Worm (Caenorhabditis elegans): ENCODE measurements around the gene F35C5.3.

Gene F35C5.3

DNA sequence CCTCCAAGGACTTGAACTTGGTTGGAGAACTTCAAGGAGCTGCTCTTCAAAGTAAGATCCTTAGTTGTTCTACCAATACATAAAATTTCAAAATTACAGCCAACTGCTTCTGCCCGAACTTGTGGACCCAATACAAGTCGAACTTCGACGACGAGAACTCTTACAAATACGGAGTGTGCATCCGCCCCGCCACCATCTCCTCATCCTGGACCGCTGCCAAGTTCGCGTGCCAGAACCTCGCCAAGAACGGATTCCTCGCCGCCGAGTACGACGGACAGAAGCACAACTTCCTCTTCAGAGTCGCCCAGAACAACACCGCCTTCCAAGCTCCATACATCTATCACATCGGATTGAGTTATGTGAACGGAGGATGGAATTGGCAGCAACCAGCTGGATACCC, 8.1 kb downstream of the F35C5.3 start:
- TF ChIP-seq nhr-11 (tag; optimal IDR thresholded peaks at IDR 0.05): no peak
- TF ChIP-seq lsy-2 (tag; optimal IDR thresholded peaks at IDR 0.05): no peak
- no peak for TF ChIP-seq nhr-10 (tag; optimal IDR thresholded peaks at IDR 0.05)
- no peak for TF ChIP-seq nhr-129 (tag; optimal IDR thresholded peaks at IDR 0.05)
- TF ChIP-seq F13H6.1 (tag; optimal IDR thresholded peaks at IDR 0.05): no peak

DNA sequence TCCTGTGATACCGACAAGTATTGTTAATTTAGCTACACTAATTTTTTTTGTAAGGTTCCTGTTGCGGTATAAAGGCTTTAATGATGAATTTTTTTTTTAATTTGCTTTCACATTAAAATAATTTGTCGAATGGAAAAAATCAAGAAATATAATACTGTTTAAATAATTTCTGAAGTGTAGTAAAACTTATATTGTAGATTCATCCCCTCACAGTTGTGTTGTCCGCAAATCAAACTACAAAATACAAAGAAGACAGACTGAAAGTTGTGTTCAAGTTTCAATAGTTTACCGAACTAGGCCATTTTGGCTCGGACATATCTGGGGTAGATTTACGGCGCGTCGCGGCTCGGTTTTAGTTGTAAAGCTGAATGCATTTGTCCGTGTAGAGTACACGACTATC, 8.8 kb downstream of the F35C5.3 start:
- TF ChIP-seq ceh-82 (tag; optimal IDR thresholded peaks at IDR 0.05) (no peak), nhr-77 (tag; optimal IDR thresholded peaks at IDR 0.05) (no peak), ama-1 (optimal IDR thresholded peaks at IDR 0.05) (no peak), alr-1 (tag; optimal IDR thresholded peaks at IDR 0.05) (no peak), nhr-25 (tag; optimal IDR thresholded peaks at IDR 0.05) (no peak)

DNA sequence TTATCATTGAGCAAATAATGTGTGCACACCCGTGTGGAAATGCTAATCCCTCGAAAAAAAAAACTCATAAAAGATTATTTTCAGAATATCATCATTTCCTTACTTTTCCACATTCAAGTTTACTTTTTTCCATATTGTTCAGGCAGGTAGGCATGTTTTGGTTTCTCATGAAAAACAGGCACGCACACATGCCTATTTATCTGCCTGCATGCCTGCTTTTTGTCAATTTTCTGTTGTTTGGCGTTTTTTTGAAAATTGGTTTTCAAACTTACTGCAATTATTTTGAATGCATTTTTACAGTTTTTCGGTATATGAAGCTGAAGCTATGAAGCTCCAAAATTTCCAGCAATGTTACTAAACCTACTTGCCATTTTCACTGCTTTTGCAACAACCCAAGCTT, 9.4 kb downstream of the F35C5.3 start, which contains the start of gene clec-64:
Gene clec-64, plus strand, starts transcription at position 301 of the 400 bp plus-strand sequence.
- peak; percentile 32 for TF ChIP-seq fos-1 (tag; optimal IDR thresholded peaks at IDR 0.05)
- no peak for TF ChIP-seq ceh-82 (tag; optimal IDR thresholded peaks at IDR 0.05)

DNA sequence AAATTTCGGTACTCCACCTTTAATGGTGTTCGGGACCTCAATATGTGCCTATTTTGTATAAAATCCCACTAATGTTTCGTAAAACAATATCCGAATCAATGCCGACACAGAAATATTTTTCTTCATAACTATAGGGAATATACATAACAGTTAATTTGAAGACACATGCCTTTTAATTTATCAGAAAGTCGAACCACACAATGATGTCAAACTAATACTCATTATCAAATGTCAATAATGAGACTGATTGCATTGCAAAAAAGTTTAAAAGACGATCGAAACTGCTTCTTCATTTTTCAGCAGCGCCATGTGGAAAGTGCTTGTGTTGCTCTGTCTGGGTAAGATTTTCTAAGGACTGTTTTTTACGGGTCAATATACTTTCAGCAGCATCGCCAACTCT, 12.5 kb downstream of the F35C5.3 start, which contains the start of gene clec-65:
Gene clec-65, plus strand, starts transcription at position 301 of the 400 bp plus-strand sequence.
- TF ChIP-seq fos-1 (tag; optimal IDR thresholded peaks at IDR 0.05) (peak; percentile 70), ZK546.5 (tag; optimal IDR thresholded peaks at IDR 0.05) (no peak)

DNA sequence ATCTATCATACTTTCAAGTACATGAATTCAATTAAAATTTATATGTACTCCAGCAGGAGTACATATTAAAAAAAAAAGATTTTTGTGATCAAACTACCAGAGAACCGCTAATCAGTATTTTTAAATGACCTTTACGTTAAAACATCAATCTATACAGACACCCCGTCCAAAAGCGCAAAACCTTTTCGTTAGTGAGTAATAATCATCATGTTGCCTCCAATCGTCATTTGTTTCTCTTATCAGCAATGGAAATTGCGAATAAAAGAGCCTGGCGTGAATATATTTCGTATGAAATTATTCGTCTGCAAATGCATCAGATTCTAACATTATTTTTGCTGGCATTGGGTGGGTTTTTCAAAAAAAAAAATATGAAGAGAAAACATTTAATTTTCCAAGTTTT, 15.6 kb downstream of the F35C5.3 start, which contains the start of gene clec-66:
Gene clec-66, plus strand, starts transcription at position 225 of the 400 bp plus-strand sequence.
- TF ChIP-seq ztf-4 (tag; optimal IDR thresholded peaks at IDR 0.05): no peak
- TF ChIP-seq fos-1 (tag; optimal IDR thresholded peaks at IDR 0.05): peak; percentile 91

DNA sequence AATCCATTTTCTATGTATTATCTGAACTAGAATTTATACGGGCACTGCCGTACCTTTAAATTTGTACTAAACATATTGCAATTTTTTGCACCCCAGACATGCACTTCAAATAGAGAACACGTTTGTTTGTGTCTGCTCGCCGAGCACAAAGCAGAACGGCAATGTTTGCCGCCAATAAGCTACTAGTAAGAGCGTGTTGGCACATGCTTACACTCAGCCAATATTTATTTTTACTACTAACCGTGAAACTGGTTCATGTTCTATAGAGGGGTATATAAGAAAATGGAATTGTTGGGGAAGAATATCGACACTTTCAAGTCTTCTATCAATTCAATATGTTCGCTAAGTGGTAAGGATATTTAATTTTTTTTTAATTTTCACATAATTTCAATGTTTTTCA, 18.5 kb downstream of the F35C5.3 start, which contains the start of gene nspb-11:
Gene nspb-11, plus strand, starts transcription at position 301 of the 400 bp plus-strand sequence.
- TF ChIP-seq zag-1 (tag; optimal IDR thresholded peaks at IDR 0.05) (no peak), ZK546.5 (tag; optimal IDR thresholded peaks at IDR 0.05) (no peak), F13H6.1 (tag; optimal IDR thresholded peaks at IDR 0.05) (no peak), mab-5 (tag; optimal IDR thresholded peaks at IDR 0.05) (no peak), nhr-11 (tag; optimal IDR thresholded peaks at IDR 0.05) (no peak), alr-1 (tag; optimal IDR thresholded peaks at IDR 0.05) (no peak), unc-62 (GFP tag; optimal IDR thresholded peaks at IDR 0.05) (no peak), nhr-77 (tag; optimal IDR thresholded peaks at IDR 0.05) (no peak), elt-1 (tag; optimal IDR thresholded peaks at IDR 0.05) (no peak), sma-3 (GFP tag; optimal IDR thresholded peaks at IDR 0.05) (no peak), fos-1 (tag; optimal IDR thresholded peaks at IDR 0.05) (no peak), snpc-4 (tag; optimal IDR thresholded peaks at IDR 0.05) (no peak), ztf-1 (GFP tag; conservative IDR thresholded peaks at IDR 0.05) (no peak), unc-39 (tag; optimal IDR thresholded peaks at IDR 0.05) (no peak), egl-27 (tag; optimal IDR thresholded peaks at IDR 0.05) (no peak), nhr-129 (tag; optimal IDR thresholded peaks at IDR 0.05) (no peak), peb-1 (tag; optimal IDR thresholded peaks at IDR 0.05) (no peak), ama-1 (optimal IDR thresholded peaks at IDR 0.05) (no peak), ztf-4 (tag; optimal IDR thresholded peaks at IDR 0.05) (no peak), ceh-16 (tag; optimal IDR thresholded peaks at IDR 0.05) (no peak)

DNA sequence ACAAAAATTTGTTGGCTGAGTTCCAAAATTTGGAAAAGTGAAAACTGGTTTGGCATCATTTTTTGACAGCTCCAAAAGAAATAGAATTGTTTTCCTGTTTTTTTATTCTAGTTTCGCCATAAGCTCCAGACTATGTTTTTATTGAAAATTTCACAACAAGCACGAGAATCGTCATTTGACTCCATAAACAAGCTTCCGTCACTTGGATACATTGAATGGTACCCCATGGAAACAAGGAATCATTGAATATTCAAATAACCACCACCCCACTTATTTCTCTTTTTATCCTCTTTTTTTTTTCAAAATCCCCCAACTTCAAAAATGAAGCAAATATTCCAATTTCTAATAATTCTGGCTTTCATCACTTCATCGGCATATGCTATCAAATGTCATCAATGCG, 20.2 kb downstream of the F35C5.3 start, which contains the start of gene ddn-2:
Gene ddn-2, plus strand, starts transcription at position 301 of the 400 bp plus-strand sequence.
- TF ChIP-seq nhr-129 (tag; optimal IDR thresholded peaks at IDR 0.05) (no peak), nhr-23 (tag; optimal IDR thresholded peaks at IDR 0.05) (no peak), F13H6.1 (tag; optimal IDR thresholded peaks at IDR 0.05) (no peak), nhr-11 (tag; optimal IDR thresholded peaks at IDR 0.05) (no peak), ceh-16 (tag; optimal IDR thresholded peaks at IDR 0.05) (no peak)

DNA sequence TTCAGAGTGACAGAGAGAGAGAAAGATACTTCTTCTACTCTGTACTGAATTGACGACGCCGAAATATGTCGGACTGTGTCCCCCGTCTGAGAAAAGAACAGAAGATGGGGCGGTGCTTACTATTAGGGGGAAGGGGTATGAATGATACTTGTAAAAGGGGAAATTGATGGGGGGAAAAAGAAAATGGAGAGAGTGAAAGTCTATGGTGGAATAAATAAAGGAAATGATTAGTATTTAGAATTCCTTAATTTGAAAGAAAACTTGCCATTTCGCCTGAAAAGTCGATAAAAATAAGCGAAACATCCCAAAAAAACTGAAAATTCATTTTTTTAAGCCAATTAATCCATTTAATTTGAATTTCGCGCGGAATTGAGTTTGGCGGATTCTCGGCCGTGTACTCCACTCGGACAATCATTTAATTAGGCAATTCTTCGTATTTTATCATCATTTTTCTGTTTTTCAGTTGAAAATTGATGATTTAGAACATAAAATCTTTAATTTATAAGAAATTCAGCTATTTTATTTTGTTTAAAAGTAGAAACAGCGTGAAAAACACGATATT, 26.0 kb downstream of the F35C5.3 start, which contains the start of gene F35C5.12:
Gene F35C5.12, minus strand, starts transcription at position 51 of the 562 bp plus-strand sequence.
- no peak for TF ChIP-seq lin-13 (GFP tag; optimal IDR thresholded peaks at IDR 0.05)
- TF ChIP-seq nhr-11 (tag; optimal IDR thresholded peaks at IDR 0.05): no peak
- TF ChIP-seq egl-27 (tag; optimal IDR thresholded peaks at IDR 0.05): no peak
- TF ChIP-seq Y55F3AM.14 (GFP tag; optimal IDR thresholded peaks at IDR 0.05): no peak
- TF ChIP-seq R02D3.7 (tag; optimal IDR thresholded peaks at IDR 0.05): no peak
- TF ChIP-seq nhr-25 (tag; optimal IDR thresholded peaks at IDR 0.05): peak; percentile 36
- no peak for TF ChIP-seq ama-1 (optimal IDR thresholded peaks at IDR 0.05)
- TF ChIP-seq elt-1 (tag; optimal IDR thresholded peaks at IDR 0.05): no peak
- TF ChIP-seq lin-11 (tag; optimal IDR thresholded peaks at IDR 0.05): no peak
- no peak for TF ChIP-seq nhr-10 (tag; optimal IDR thresholded peaks at IDR 0.05)
- no peak for TF ChIP-seq zag-1 (tag; optimal IDR thresholded peaks at IDR 0.05)
- TF ChIP-seq skn-1 (tag; optimal IDR thresholded peaks at IDR 0.05): no peak
- no peak for TF ChIP-seq mab-5 (tag; optimal IDR thresholded peaks at IDR 0.05)
- TF ChIP-seq peb-1 (tag; optimal IDR thresholded peaks at IDR 0.05): no peak
- no peak for TF ChIP-seq sem-4 (tag; optimal IDR thresholded peaks at IDR 0.05)
- no peak for TF ChIP-seq nhr-77 (tag; optimal IDR thresholded peaks at IDR 0.05)
- TF ChIP-seq blmp-1 (tag; optimal IDR thresholded peaks at IDR 0.05; ENCODE audit: insufficient read depth): no peak
- TF ChIP-seq mbf-1 (tag; optimal IDR thresholded peaks at IDR 0.05): no peak
- no peak for TF ChIP-seq ztf-1 (GFP tag; conservative IDR thresholded peaks at IDR 0.05)
- no peak for TF ChIP-seq lin-39 (tag; optimal IDR thresholded peaks at IDR 0.05)
- TF ChIP-seq ZK546.5 (tag; optimal IDR thresholded peaks at IDR 0.05): no peak
- TF ChIP-seq snpc-4 (tag; optimal IDR thresholded peaks at IDR 0.05): no peak
- TF ChIP-seq nhr-129 (tag; optimal IDR thresholded peaks at IDR 0.05): no peak
- TF ChIP-seq ztf-4 (tag; optimal IDR thresholded peaks at IDR 0.05): no peak
- TF ChIP-seq elt-3 (tag; optimal IDR thresholded peaks at IDR 0.05): no peak
- TF ChIP-seq lsy-2 (tag; optimal IDR thresholded peaks at IDR 0.05): peak; percentile 8 to 74

Measured in whole organism, L2 larva.